Worm (Caenorhabditis elegans): ENCODE results near the gene clec-8.
"Not testable (repeated sequence)": the region's sequence is repeated elsewhere in the genome, so short reads cannot be mapped to it uniquely, and the experiment has no call there.

clec-8 gene

DNA sequence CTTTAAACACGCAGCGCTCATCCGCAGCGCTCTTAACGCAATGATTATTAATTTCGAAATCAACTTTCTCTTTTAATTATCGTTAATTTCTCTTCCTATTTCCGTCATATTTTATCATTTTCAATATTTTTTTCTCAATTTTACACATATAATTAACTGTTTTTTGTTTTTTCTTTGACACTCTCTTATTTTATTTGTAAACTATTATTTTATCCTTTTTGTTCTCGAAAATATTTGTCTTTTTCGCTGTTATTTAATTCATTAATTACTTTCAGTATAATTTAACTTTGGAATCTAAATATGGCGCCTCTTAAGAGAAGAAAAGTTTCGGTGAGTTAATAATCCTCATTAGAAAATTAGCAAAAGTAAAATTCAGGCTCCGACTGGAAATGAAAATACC lies 41.7 kb downstream of the clec-8 start, which contains the start of gene F49C5.3:
Gene F49C5.3 (plus strand): TSS at position 301 of the 400 bp plus-strand sequence.
- TF ChIP-seq elt-1, ceh-16, pha-4 (tag; optimal IDR thresholded peaks at IDR 0.05): not testable (repeated sequence)

DNA sequence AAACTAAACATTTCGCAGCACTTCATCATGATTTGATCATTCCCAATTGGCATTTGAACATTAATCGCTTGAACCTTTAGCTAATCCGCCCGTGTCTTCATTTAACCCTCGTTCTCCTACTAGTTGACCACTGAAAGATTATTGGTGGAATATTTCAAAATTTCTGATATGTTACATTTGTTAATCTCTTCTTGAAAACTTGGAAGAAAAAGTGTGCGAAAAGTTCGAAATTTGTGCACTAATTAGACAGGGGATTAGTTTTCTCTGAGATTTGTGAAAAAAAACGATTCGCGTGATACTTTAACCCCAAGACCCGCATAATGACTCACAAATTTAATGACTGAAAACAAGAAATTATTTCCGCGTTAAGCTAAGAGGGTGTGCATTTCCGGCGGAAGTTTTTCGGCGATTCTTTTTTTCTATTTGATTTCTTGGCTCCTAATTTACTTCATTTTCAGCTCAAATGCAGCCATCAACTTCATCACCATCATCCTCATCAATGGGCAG lies 42.5 kb downstream of the clec-8 start, which contains the start of gene nimk-1:
Gene nimk-1 (plus strand): TSS at position 457 of the 507 bp plus-strand sequence.
- TF ChIP-seq ZK546.5 (tag; optimal IDR thresholded peaks at IDR 0.05) (no peak), R02D3.7 (tag; optimal IDR thresholded peaks at IDR 0.05) (no peak), ztf-4 (tag; optimal IDR thresholded peaks at IDR 0.05) (no peak), fkh-10 (GFP tag; optimal IDR thresholded peaks at IDR 0.05) (no peak)

DNA sequence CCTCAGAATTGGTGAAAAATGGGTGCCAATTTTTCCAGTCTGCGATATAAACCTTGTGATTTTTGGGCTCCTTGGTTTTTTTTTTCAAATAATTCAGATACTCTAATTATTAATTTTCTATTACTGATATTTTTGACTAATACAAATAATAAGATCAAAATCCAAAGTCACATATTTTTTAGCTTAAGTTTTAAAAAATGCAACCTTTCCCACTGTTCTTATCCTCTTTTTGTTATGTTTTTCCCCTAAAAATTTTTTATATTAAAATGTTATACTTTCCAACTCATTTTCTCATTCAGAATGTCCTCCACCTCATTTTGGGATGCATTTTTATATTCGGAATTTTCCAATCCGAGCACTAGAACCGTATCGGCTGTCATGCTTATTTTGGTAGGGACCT lies 46.9 kb downstream of the clec-8 start, which contains the start of gene srx-120:
Gene srx-120 (plus strand): TSS at position 301 of the 400 bp plus-strand sequence.
- TF ChIP-seq fos-1 (tag; optimal IDR thresholded peaks at IDR 0.05) = no peak
- TF ChIP-seq ceh-9 (tag; optimal IDR thresholded peaks at IDR 0.05) = no peak

DNA sequence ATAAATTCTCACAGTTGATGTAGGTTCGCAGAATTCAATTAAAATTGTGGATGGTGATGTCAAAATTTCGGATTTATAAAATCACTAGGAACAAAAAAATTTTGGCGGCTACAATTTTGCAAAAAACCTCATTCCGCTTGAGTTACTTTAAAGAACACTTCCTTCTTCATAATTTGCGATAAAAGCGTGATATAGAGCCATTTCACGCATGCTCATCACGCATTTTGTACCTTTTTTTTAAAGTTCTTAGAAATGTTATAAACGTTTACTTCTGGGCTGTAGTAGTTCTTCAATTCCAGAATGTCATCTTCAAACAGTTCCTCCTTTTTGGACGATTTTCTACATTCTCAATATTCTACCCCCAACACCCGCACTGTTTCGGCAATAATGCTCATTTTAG lies 49.9 kb downstream of the clec-8 start, which contains the start of gene srx-119:
Gene srx-119 (plus strand): TSS at position 301 of the 400 bp plus-strand sequence.
- TF ChIP-seq nhr-43 (tag; optimal IDR thresholded peaks at IDR 0.05; ENCODE audit: poor library complexity, severe bottlenecking) (no peak), sea-2 (GFP tag; optimal IDR thresholded peaks at IDR 0.05) (no peak), jun-1 (tag; optimal IDR thresholded peaks at IDR 0.05) (no peak), ceh-28 (tag; optimal IDR thresholded peaks at IDR 0.05) (no peak), nhr-76 (tag; optimal IDR thresholded peaks at IDR 0.05) (no peak), nhr-67 (tag; optimal IDR thresholded peaks at IDR 0.05) (no peak), nhr-12 (tag; optimal IDR thresholded peaks at IDR 0.05) (no peak), ceh-82 (tag; optimal IDR thresholded peaks at IDR 0.05) (no peak), elt-3 (tag; optimal IDR thresholded peaks at IDR 0.05) (no peak), mdl-1 (tag; optimal IDR thresholded peaks at IDR 0.05) (no peak), nhr-77 (tag; optimal IDR thresholded peaks at IDR 0.05) (no peak), lsy-12 (tag; optimal IDR thresholded peaks at IDR 0.05) (no peak)

Data from whole organism, L3 larva.